Worm (Caenorhabditis elegans) whole organism, mixed stage, embryonic: ENCODE measurements around the gene F35H10.10.
"Not testable (repeated sequence)": the region's sequence is repeated elsewhere in the genome, so short reads cannot be mapped to it uniquely, and the experiment has no call there.

Source experiments
- M03D4.4 ChIP-seq: sonication (generic microtip); optimal IDR thresholded peaks from 2 replicates; lab custom pipeline; 2017; ENCODE audit warnings: mild to moderate bottlenecking, missing genetic modification characterization, missing compliant biosample characterization
- bed-3 ChIP-seq: fragments of 200-800 bp; sonication (Bioruptor generic); optimal IDR thresholded peaks from 3 replicates; lab custom pipeline; 2018; ENCODE audit warnings: mild to moderate bottlenecking, missing genetic modification characterization, moderate library complexity, missing compliant biosample characterization
- blmp-1 ChIP-seq: fragments of 150-350 bp; optimal IDR thresholded peaks from 2 replicates; lab custom pipeline; 2014; ENCODE audit warnings: missing biosample characterization, missing genetic modification characterization
- ceh-39 ChIP-seq: fragments of 150-350 bp; optimal IDR thresholded peaks from 2 replicates; lab custom pipeline; 2014; ENCODE audit warnings: missing biosample characterization, missing genetic modification characterization
- ceh-43 ChIP-seq: fragments of 200-800 bp; sonication (Bioruptor generic); optimal IDR thresholded peaks from 2 replicates; lab custom pipeline; 2018; ENCODE audit warnings: mild to moderate bottlenecking, missing genetic modification characterization, moderate library complexity, missing compliant biosample characterization
- ceh-83 ChIP-seq: fragments of 200-800 bp; sonication (Bioruptor generic); optimal IDR thresholded peaks from 2 replicates; lab custom pipeline; 2018; ENCODE audit warnings: mild to moderate bottlenecking, missing genetic modification characterization, missing compliant biosample characterization
- ces-1 ChIP-seq: fragments of 150-350 bp; optimal IDR thresholded peaks from 2 replicates; lab custom pipeline; 2014; ENCODE audit warnings: missing biosample characterization, missing genetic modification reagents, missing genetic modification characterization
- cnd-1 ChIP-seq: fragments of 200-800 bp; sonication (Bioruptor generic); optimal IDR thresholded peaks from 2 replicates; lab custom pipeline; 2018; ENCODE audit warnings: mild to moderate bottlenecking, missing genetic modification characterization, missing compliant biosample characterization
- drap-1 ChIP-seq: fragments of 200-800 bp; sonication (Bioruptor generic); optimal IDR thresholded peaks from 3 replicates; lab custom pipeline; 2018; ENCODE audit warnings: mild to moderate bottlenecking, missing genetic modification characterization, missing compliant biosample characterization
- elt-1 ChIP-seq: sonication (generic microtip); optimal IDR thresholded peaks from 2 replicates; lab custom pipeline; 2017; ENCODE audit warnings: missing genetic modification characterization, mild to moderate bottlenecking, missing compliant biosample characterization, antibody characterized with exemption, moderate library complexity, borderline replicate concordance; ENCODE audit not compliant: insufficient read depth
- elt-3 ChIP-seq: fragments of 150-350 bp; optimal IDR thresholded peaks from 2 replicates; lab custom pipeline; 2014; ENCODE audit warnings: missing biosample characterization, missing genetic modification characterization
- ham-2 ChIP-seq: fragments of 200-800 bp; sonication (Bioruptor generic); optimal IDR thresholded peaks from 2 replicates; lab custom pipeline; 2018; ENCODE audit warnings: mild to moderate bottlenecking, missing genetic modification characterization, missing compliant biosample characterization
- hlh-1 ChIP-seq: fragments of 150-350 bp; optimal IDR thresholded peaks from 2 replicates; lab custom pipeline; 2014; ENCODE audit warnings: missing biosample characterization, missing genetic modification reagents, missing genetic modification characterization
- lin-13 ChIP-seq: fragments of 150-350 bp; optimal IDR thresholded peaks from 2 replicates; lab custom pipeline; 2014; ENCODE audit warnings: missing biosample characterization, missing genetic modification characterization
- lin-32 ChIP-seq: fragments of 200-800 bp; sonication (Bioruptor generic); optimal IDR thresholded peaks from 2 replicates; lab custom pipeline; 2018; ENCODE audit warnings: mild to moderate bottlenecking, missing genetic modification characterization, missing compliant biosample characterization
- lsy-2 ChIP-seq: fragments of 150-350 bp; optimal IDR thresholded peaks from 2 replicates; lab custom pipeline; 2014; ENCODE audit warnings: missing biosample characterization, missing genetic modification characterization
- mep-1 ChIP-seq: fragments of 150-350 bp; optimal IDR thresholded peaks from 2 replicates; lab custom pipeline; 2017; ENCODE audit warnings: missing biosample characterization, missing genetic modification reagents, missing genetic modification characterization, inconsistent platforms
- mls-2 ChIP-seq: sonication (generic microtip); optimal IDR thresholded peaks from 2 replicates; lab custom pipeline; 2016; ENCODE audit warnings: mild to moderate bottlenecking, missing genetic modification characterization, moderate library complexity, missing compliant biosample characterization
- nhr-12 ChIP-seq: fragments of 150-350 bp; optimal IDR thresholded peaks from 2 replicates; lab custom pipeline; 2014; ENCODE audit warnings: missing biosample characterization, missing genetic modification characterization
- nhr-2 ChIP-seq: fragments of 150-350 bp; optimal IDR thresholded peaks from 2 replicates; lab custom pipeline; 2014; ENCODE audit warnings: missing biosample characterization, missing genetic modification characterization
- nhr-237 ChIP-seq: fragments of 150-350 bp; optimal IDR thresholded peaks from 2 replicates; lab custom pipeline; 2014; ENCODE audit warnings: missing biosample characterization, missing genetic modification characterization
- nhr-28 ChIP-seq: fragments of 150-350 bp; optimal IDR thresholded peaks from 2 replicates; lab custom pipeline; 2014; ENCODE audit warnings: missing biosample characterization, missing genetic modification characterization
- nhr-76 ChIP-seq: sonication (generic microtip); optimal IDR thresholded peaks from 2 replicates; lab custom pipeline; 2017; ENCODE audit warnings: missing biosample characterization, missing genetic modification characterization
- pha-4 ChIP-seq: fragments of 150-350 bp; optimal IDR thresholded peaks from 2 replicates; lab custom pipeline; 2018; ENCODE audit warnings: missing biosample characterization, missing genetic modification reagents, missing genetic modification characterization
- sem-2 ChIP-seq: fragments of 200-800 bp; sonication (Bioruptor generic); optimal IDR thresholded peaks from 2 replicates; lab custom pipeline; 2018; ENCODE audit warnings: mild to moderate bottlenecking, missing genetic modification characterization, missing compliant biosample characterization
- snpc-4 ChIP-seq: fragments of 150-350 bp; optimal IDR thresholded peaks from 2 replicates; lab custom pipeline; 2014; ENCODE audit warnings: missing biosample characterization, missing genetic modification characterization
- sptf-1 ChIP-seq: sonication (generic microtip); optimal IDR thresholded peaks from 2 replicates; lab custom pipeline; 2017; ENCODE audit warnings: mild to moderate bottlenecking, missing genetic modification characterization, moderate library complexity, missing compliant biosample characterization
- tbx-8 ChIP-seq: fragments of 200-800 bp; sonication (Bioruptor generic); optimal IDR thresholded peaks from 2 replicates; lab custom pipeline; 2018; ENCODE audit warnings: mild to moderate bottlenecking, missing genetic modification characterization, moderate library complexity, missing compliant biosample characterization
- unc-120 ChIP-seq: sonication (generic microtip); optimal IDR thresholded peaks from 2 replicates; lab custom pipeline; 2017; ENCODE audit warnings: missing genetic modification characterization, missing compliant biosample characterization; ENCODE audit not compliant: poor library complexity, severe bottlenecking
- unc-39 ChIP-seq: fragments of 150-350 bp; optimal IDR thresholded peaks from 2 replicates; lab custom pipeline; 2014; ENCODE audit warnings: missing biosample characterization, missing genetic modification characterization
- unc-62 ChIP-seq: fragments of 150-350 bp; optimal IDR thresholded peaks from 2 replicates; lab custom pipeline; 2014; ENCODE audit warnings: missing biosample characterization, missing genetic modification reagents, missing genetic modification characterization
- zip-8 ChIP-seq: fragments of 150-350 bp; optimal IDR thresholded peaks from 2 replicates; lab custom pipeline; 2014; ENCODE audit warnings: missing biosample characterization, missing genetic modification characterization
- ztf-11 ChIP-seq: fragments of 150-350 bp; optimal IDR thresholded peaks from 2 replicates; lab custom pipeline; 2014; ENCODE audit warnings: missing biosample characterization, missing genetic modification characterization

The F35H10.10 gene

ce11 chrIV:8355592-8355991 is 42.8 kb upstream of the F35H10.10 start, which contains the start of the genes F17E9.2 and col-116:
TSS of gene F17E9.2 (plus strand) at chrIV:8355892.
TSS of gene col-116 (plus strand) at chrIV:8355906.
- TF ChIP-seq lsy-2 (tag; lab: Kevin White, UChicago) (no peak), ham-2 (no peak), hlh-1 (no peak), nhr-76 (tag; lab: Kevin White, UChicago) (no peak), ztf-11 (tag; lab: Kevin White, UChicago) (no peak), zip-8 (tag; lab: Kevin White, UChicago) (no peak), M03D4.4 (tag; lab: Kevin White, UChicago) (no peak), bed-3 (no peak), unc-62 (no peak), ceh-43 (GFP tag; lab: Kevin White, UChicago) (no peak), nhr-237 (tag; lab: Kevin White, UChicago) (no peak), mls-2 (tag; lab: Kevin White, UChicago) (no peak)

- TF ChIP-seq ztf-11 (tag; lab: Kevin White, UChicago) (no peak), M03D4.4 (tag; lab: Kevin White, UChicago) (no peak), tbx-8 (no peak), unc-62 (no peak), ceh-39 (no peak), ceh-43 (GFP tag; lab: Kevin White, UChicago) (no peak), unc-120 (tag; lab: Kevin White, UChicago) (no peak), pha-4 (tag; lab: Kevin White, UChicago) (no peak), unc-39 (tag; lab: Kevin White, UChicago) (no peak), nhr-28 (tag; lab: Kevin White, UChicago) (no peak), lin-13 (no peak), ham-2 (no peak), snpc-4 (tag; lab: Kevin White, UChicago) (no peak), nhr-2 (tag; lab: Kevin White, UChicago) (no peak), drap-1 (GFP tag; lab: Kevin White, UChicago) (no peak), lsy-2 (tag; lab: Kevin White, UChicago) (no peak), blmp-1 (tag; lab: Kevin White, UChicago) (no peak), ceh-83 (GFP tag; lab: Kevin White, UChicago) (no peak), lin-32 (GFP tag; lab: Kevin White, UChicago) (no peak), mep-1 (no peak)
- TF ChIP-seq, all 35 proteins: peak for 0
Measured at ce11 chrIV:8354572-8354971, 41.8 kb upstream of the F35H10.10 start, which contains the start of gene F17E9.3. TSS of gene F17E9.3 (plus strand) at chrIV:8354872.

ce11 chrIV:8352036-8352435 is 39.3 kb upstream of the F35H10.10 start, which contains the start of gene F17E9.16:
TSS of gene F17E9.16 (plus strand) at chrIV:8352336.
- TF ChIP-seq cnd-1 (tag; lab: Kevin White, UChicago); lin-13; nhr-237 (tag; lab: Kevin White, UChicago): not testable (repeated sequence)

ce11 chrIV:8348073-8348472 is 35.3 kb upstream of the F35H10.10 start, which contains the start of gene F17E9.4:
TSS of gene F17E9.4 (plus strand) at chrIV:8348373.
- TF ChIP-seq cnd-1 (tag; lab: Kevin White, UChicago) (no peak), tbx-8 (no peak), unc-39 (tag; lab: Kevin White, UChicago) (no peak), sptf-1 (no peak), hlh-1 (no peak), zip-8 (tag; lab: Kevin White, UChicago) (no peak), M03D4.4 (tag; lab: Kevin White, UChicago) (no peak), blmp-1 (tag; lab: Kevin White, UChicago) (no peak), lsy-2 (tag; lab: Kevin White, UChicago) (no peak), lin-13 (no peak), nhr-237 (tag; lab: Kevin White, UChicago) (no peak)

ce11 chrIV:8347051-8347450 is 34.3 kb upstream of the F35H10.10 start, which contains the start of the genes F17E9.18 and F17E9.15:
TSS of gene F17E9.18 (minus strand) at chrIV:8347151.
TSS of gene F17E9.15 (plus strand) at chrIV:8347418.
- no peak for TF ChIP-seq lin-32 (GFP tag; lab: Kevin White, UChicago)
- TF ChIP-seq sem-2, result no peak
- TF ChIP-seq, all 35 proteins: peak for 0

- TF ChIP-seq bed-3, result no peak
- TF ChIP-seq ces-1, result no peak
- TF ChIP-seq mep-1, result no peak
- TF ChIP-seq lin-13, result no peak
- TF ChIP-seq sptf-1, result no peak
- TF ChIP-seq tbx-8, result no peak
- no peak for TF ChIP-seq drap-1 (GFP tag; lab: Kevin White, UChicago)
- no peak for TF ChIP-seq M03D4.4 (tag; lab: Kevin White, UChicago)
- no peak for TF ChIP-seq pha-4 (tag; lab: Kevin White, UChicago)
- TF ChIP-seq elt-1 (tag; lab: Kevin White, UChicago), result no peak
- no peak for TF ChIP-seq nhr-12 (tag; lab: Kevin White, UChicago)
- no peak for TF ChIP-seq ceh-83 (GFP tag; lab: Kevin White, UChicago)
- TF ChIP-seq zip-8 (tag; lab: Kevin White, UChicago), result no peak
- no peak for TF ChIP-seq unc-39 (tag; lab: Kevin White, UChicago)
- TF ChIP-seq ham-2, result no peak
- no peak for TF ChIP-seq elt-3 (tag; lab: Kevin White, UChicago)
- TF ChIP-seq nhr-28 (tag; lab: Kevin White, UChicago), result no peak
- no peak for TF ChIP-seq ztf-11 (tag; lab: Kevin White, UChicago)
- no peak for TF ChIP-seq unc-62
- TF ChIP-seq ceh-43 (GFP tag; lab: Kevin White, UChicago), result no peak
Measured at ce11 chrIV:8345518-8345917, 32.8 kb upstream of the F35H10.10 start, which contains the start of gene F17E9.5. TSS of gene F17E9.5 (plus strand) at chrIV:8345818.
